Fruit fly (Drosophila melanogaster): Measurements from ENCODE around the gene CG9981.
A peak's percentile ranks its signal among the peaks of the same experiment; 100 is the strongest.

dm6 chrX:16391397-16391796 lies 13.5 kb downstream of the CG9981 start, which contains the start of the genes TH1 and mei-41:
- TF ChIP-seq CG32121 (GFP tag; IDR thresholded peaks at IDR 0.05): peak; percentile 94
- TF ChIP-seq CG13204 (GFP tag; optimal IDR thresholded peaks at IDR 0.05): no peak
- TF ChIP-seq Ets98B (GFP tag; IDR thresholded peaks at IDR 0.05): peak; percentile 92
- TF ChIP-seq CG12605 (GFP tag; IDR thresholded peaks at IDR 0.05): peak; percentile 79
- peak; percentile 91 for TF ChIP-seq fd96Ca (GFP tag; IDR thresholded peaks at IDR 0.05)
- TF ChIP-seq D1 (tag; optimal IDR thresholded peaks at IDR 0.05): no peak

All from whole organism, pupa.